Fruit fly (Drosophila melanogaster) whole organism, pupa: ENCODE results near the gene DCTN5-p25.

Experiments used
- CG10348 ChIP-seq: fragments of 200-800 bp; sonication (Bioruptor generic); IDR thresholded peaks from 2 replicates; pipeline ENCODE4 v1.3.6; 2022; ENCODE audit warnings: missing biosample characterization, missing genetic modification characterization
- CG12605 ChIP-seq: fragments of 200-800 bp; sonication (Bioruptor generic); IDR thresholded peaks from 2 replicates; pipeline ENCODE4 v1.3.6; 2022; ENCODE audit warnings: missing biosample characterization, missing genetic modification characterization
- CG14655 ChIP-seq: fragments of 200-800 bp; sonication (Bioruptor generic); optimal IDR thresholded peaks from 3 replicates; lab custom pipeline; 2017; ENCODE audit warnings: mild to moderate bottlenecking, missing biosample characterization, missing genetic modification reagents, missing genetic modification characterization
- CG15710 ChIP-seq: fragments of 200-800 bp; sonication (Bioruptor generic); optimal IDR thresholded peaks from 2 replicates; lab custom pipeline; 2018; ENCODE audit warnings: missing biosample characterization, mild to moderate bottlenecking, missing genetic modification characterization, moderate library complexity
- CG17806 ChIP-seq: fragments of 200-800 bp; sonication (Bioruptor generic); optimal IDR thresholded peaks from 2 replicates; lab custom pipeline; 2018; ENCODE audit warnings: missing biosample characterization, mild to moderate bottlenecking, missing genetic modification characterization, moderate library complexity
- CG32121 ChIP-seq: fragments of 200-800 bp; sonication (Bioruptor generic); IDR thresholded peaks from 2 replicates; pipeline ENCODE4 v1.3.6; 2022; ENCODE audit warnings: missing biosample characterization, missing genetic modification characterization
- CG34367 ChIP-seq: fragments of 200-800 bp; sonication (Bioruptor generic); optimal IDR thresholded peaks from 2 replicates; lab custom pipeline; 2018; ENCODE audit warnings: missing biosample characterization, mild to moderate bottlenecking, missing genetic modification characterization
- CG4496 ChIP-seq: fragments of 200-800 bp; sonication (Bioruptor generic); IDR thresholded peaks from 3 replicates; pipeline ENCODE4 v1.3.6; 2022; ENCODE audit warnings: missing biosample characterization, missing genetic modification characterization
- CG8159 ChIP-seq: fragments of 200-800 bp; sonication (Bioruptor generic); optimal IDR thresholded peaks from 3 replicates; lab custom pipeline; 2018; ENCODE audit warnings: missing biosample characterization, mild to moderate bottlenecking, missing genetic modification characterization, moderate library complexity
- D1 ChIP-seq: fragments of 200-800 bp; sonication (Bioruptor generic); optimal IDR thresholded peaks from 2 replicates; lab custom pipeline; 2018; ENCODE audit warnings: missing biosample characterization, mild to moderate bottlenecking, missing genetic modification characterization, moderate library complexity
- EcR ChIP-seq: fragments of 200-800 bp; sonication (Bioruptor generic); optimal IDR thresholded peaks from 3 replicates; lab custom pipeline; 2019; ENCODE audit warnings: missing biosample characterization, missing genetic modification characterization, mild to moderate bottlenecking, moderate library complexity, missing genetic modification reagents
- Ets98B ChIP-seq: fragments of 200-800 bp; sonication (Bioruptor generic); IDR thresholded peaks from 2 replicates; pipeline ENCODE4 v1.3.6; 2022; ENCODE audit warnings: missing biosample characterization, missing genetic modification characterization
- Snoo ChIP-seq: fragments of 200-800 bp; sonication (Bioruptor generic); optimal IDR thresholded peaks from 3 replicates; lab custom pipeline; 2017; ENCODE audit warnings: missing biosample characterization, mild to moderate bottlenecking, missing genetic modification characterization, inconsistent platforms
- rn ChIP-seq: fragments of 200-800 bp; sonication (Bioruptor generic); IDR thresholded peaks from 2 replicates; pipeline ENCODE4 v1.3.6; 2022; ENCODE audit warnings: missing biosample characterization, missing genetic modification characterization

DNA sequence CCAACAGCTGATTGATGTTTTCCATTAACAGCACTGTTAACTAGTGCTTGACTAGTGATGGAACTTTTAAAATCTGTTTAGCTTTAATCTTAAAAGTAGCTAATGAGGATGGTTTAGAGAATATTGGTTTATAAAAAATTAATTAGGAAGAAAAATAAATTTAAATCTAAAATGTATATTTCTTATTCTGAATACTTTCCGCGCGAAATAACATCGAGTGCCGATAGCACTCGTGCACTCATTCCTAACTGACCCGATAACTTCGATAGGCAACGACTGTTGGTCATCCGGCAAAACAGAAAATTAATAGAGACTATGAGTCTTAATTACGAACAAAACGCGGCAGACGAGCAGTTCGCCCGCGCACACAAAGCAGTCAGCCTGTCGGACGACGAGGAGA lies 4.2 kb downstream of the DCTN5-p25 start, which contains the start of the genes THG and Rnmt:
- TF ChIP-seq CG32121 (peak; percentile 81), EcR (GFP tag; lab: Kevin White, UChicago) (no peak), CG10348 (GFP tag; lab: Robert Waterston, UW) (no peak), CG34367 (tag; lab: Kevin White, UChicago) (peak; percentile 58), Snoo (peak; percentile 54), CG15710 (tag; lab: Kevin White, UChicago) (peak; percentile 75), CG8159 (peak; percentile 59), CG12605 (GFP tag; lab: Robert Waterston, UW) (no peak), CG14655 (GFP tag; lab: Kevin White, UChicago) (no peak), rn (GFP tag; lab: Robert Waterston, UW) (0 out of 2 replicates have a peak, but pooled peaks have one; percentile 29), D1 (tag; lab: Kevin White, UChicago) (no peak), CG17806 (peak; percentile 60), Ets98B (GFP tag; lab: Robert Waterston, UW) (peak; percentile 58; the same call in 1 of the 2 replicates), CG4496 (peak; percentile 75; the same call in 2 of the 3 replicates)
